Worm (Caenorhabditis elegans) whole organism, young adult: ENCODE results near the gene F49E11.2.

Experiments
- B0035.1 ChIP-seq: sonication (generic microtip); optimal IDR thresholded peaks from 2 replicates; lab custom pipeline; 2016; ENCODE audit warnings: missing genetic modification characterization, mild to moderate bottlenecking, missing compliant biosample characterization, missing genotype, missing genetic modification reagents
- F23B12.7 ChIP-seq: sonication (generic microtip); optimal IDR thresholded peaks from 2 replicates; lab custom pipeline; 2017; ENCODE audit warnings: missing genetic modification characterization, mild to moderate bottlenecking, missing compliant biosample characterization, antibody characterized with exemption, moderate library complexity; ENCODE audit not compliant: insufficient read depth
- T26A5.8 ChIP-seq: sonication (generic microtip); optimal IDR thresholded peaks from 2 replicates; lab custom pipeline; 2016; ENCODE audit warnings: missing genetic modification characterization, missing compliant biosample characterization
- ama-1 ChIP-seq, 3 experiments: fragments of 150-350 bp in 1 of 3; sonication (generic microtip) in 2 of 3; optimal IDR thresholded peaks; 2 replicates each; lab custom pipeline; 2014 to 2018; ENCODE audit warnings: missing biosample characterization in 2 of 3, missing genetic modification characterization in 2 of 3, missing genetic modification reagents in 2 of 3
- atf-7 ChIP-seq: sonication (generic microtip); optimal IDR thresholded peaks from 2 replicates; lab custom pipeline; 2017; ENCODE audit warnings: mild to moderate bottlenecking, missing genetic modification characterization, missing compliant biosample characterization
- attf-5 ChIP-seq: fragments of 200-800 bp; sonication (Bioruptor generic); optimal IDR thresholded peaks from 2 replicates; lab custom pipeline; 2018; ENCODE audit warnings: mild to moderate bottlenecking, missing genetic modification characterization, missing compliant biosample characterization
- ceh-58 ChIP-seq: fragments of 200-800 bp; sonication (Bioruptor generic); IDR thresholded peaks from 2 replicates; pipeline ENCODE4 v1.3.6; 2022; ENCODE audit warnings: missing genetic modification characterization, missing compliant biosample characterization
- nhr-90 ChIP-seq: sonication (generic microtip); optimal IDR thresholded peaks from 2 replicates; lab custom pipeline; 2016; ENCODE audit warnings: missing genotype, mild to moderate bottlenecking, missing genetic modification characterization, missing compliant biosample characterization
- pbrm-1 ChIP-seq: fragments of 200-800 bp; sonication (Bioruptor generic); IDR thresholded peaks from 2 replicates; pipeline ENCODE4 v1.3.6; 2022; ENCODE audit warnings: missing genetic modification reagents, missing genetic modification characterization, missing compliant biosample characterization
- pha-4 ChIP-seq: fragments of 150-350 bp; sonication (generic microtip); optimal IDR thresholded peaks from 2 replicates; lab custom pipeline; 2014; ENCODE audit warnings: missing biosample characterization, missing genetic modification reagents, missing genetic modification characterization
- snpc-1.3 ChIP-seq: sonication (generic microtip); optimal IDR thresholded peaks from 2 replicates; lab custom pipeline; 2017; ENCODE audit warnings: missing genetic modification characterization, mild to moderate bottlenecking, missing compliant biosample characterization, antibody characterized with exemption, moderate library complexity, missing genotype, missing genetic modification reagents; ENCODE audit not compliant: insufficient read depth
- unc-62 ChIP-seq: fragments of 150-350 bp; optimal IDR thresholded peaks from 2 replicates; lab custom pipeline; 2014; ENCODE audit warnings: missing biosample characterization, missing genetic modification reagents, missing genetic modification characterization

DNA sequence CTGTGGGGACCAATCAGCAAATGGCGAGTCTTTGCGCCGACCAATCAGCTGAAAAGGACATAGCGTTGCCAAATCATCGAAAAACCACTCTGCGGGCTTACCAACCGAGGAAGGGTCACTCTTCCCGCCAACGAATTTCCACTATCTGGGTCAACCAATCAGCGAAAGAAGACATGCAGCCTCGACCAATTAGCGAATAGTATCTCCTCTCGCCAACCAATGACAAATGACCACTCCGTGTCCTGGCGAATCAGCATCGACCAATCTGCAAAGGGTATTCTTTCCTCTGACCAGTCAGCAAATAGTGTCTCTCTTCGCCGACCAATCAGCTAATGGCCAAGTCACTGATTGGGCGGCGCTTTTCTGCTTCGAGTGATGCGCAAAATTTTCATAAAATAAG, 2.7 kb upstream of the F49E11.2 start:
- TF ChIP-seq atf-7 (no peak), snpc-1.3 (tag; lab: Kevin White, UChicago) (no peak), attf-5 (GFP tag; lab: Kevin White, UChicago) (no peak), ceh-58 (GFP tag; lab: Robert Waterston, UW) (no peak), unc-62 (GFP tag; lab: Kevin White, UChicago) (no peak), nhr-90 (tag; lab: Kevin White, UChicago) (no peak), ama-1 (optimal IDR thresholded peaks at IDR 0.05; lab: Kevin White, UChicago) (no peak), ama-1 (GFP tag; optimal IDR thresholded peaks at IDR 0.05; lab: Kevin White, UChicago) (no peak), pha-4 (tag; lab: Kevin White, UChicago) (no peak), F23B12.7 (tag; lab: Kevin White, UChicago) (no peak), pbrm-1 (GFP tag; lab: Robert Waterston, UW) (no peak), T26A5.8 (no peak), B0035.1 (tag; lab: Kevin White, UChicago) (no peak)
